Worm (Caenorhabditis elegans) whole organism, mixed stage, embryonic: ENCODE results near the gene C17H12.5.

Experiments
- M03D4.4 ChIP-seq: sonication (generic microtip); optimal IDR thresholded peaks from 2 replicates; lab custom pipeline; 2017; ENCODE audit warnings: mild to moderate bottlenecking, missing genetic modification characterization, missing compliant biosample characterization
- bed-3 ChIP-seq: fragments of 200-800 bp; sonication (Bioruptor generic); optimal IDR thresholded peaks from 3 replicates; lab custom pipeline; 2018; ENCODE audit warnings: mild to moderate bottlenecking, missing genetic modification characterization, moderate library complexity, missing compliant biosample characterization
- ceh-39 ChIP-seq: fragments of 150-350 bp; optimal IDR thresholded peaks from 2 replicates; lab custom pipeline; 2014; ENCODE audit warnings: missing biosample characterization, missing genetic modification characterization
- ceh-43 ChIP-seq: fragments of 200-800 bp; sonication (Bioruptor generic); optimal IDR thresholded peaks from 2 replicates; lab custom pipeline; 2018; ENCODE audit warnings: mild to moderate bottlenecking, missing genetic modification characterization, moderate library complexity, missing compliant biosample characterization
- ceh-83 ChIP-seq: fragments of 200-800 bp; sonication (Bioruptor generic); optimal IDR thresholded peaks from 2 replicates; lab custom pipeline; 2018; ENCODE audit warnings: mild to moderate bottlenecking, missing genetic modification characterization, missing compliant biosample characterization
- ces-1 ChIP-seq: fragments of 150-350 bp; optimal IDR thresholded peaks from 2 replicates; lab custom pipeline; 2014; ENCODE audit warnings: missing biosample characterization, missing genetic modification reagents, missing genetic modification characterization
- cnd-1 ChIP-seq: fragments of 200-800 bp; sonication (Bioruptor generic); optimal IDR thresholded peaks from 2 replicates; lab custom pipeline; 2018; ENCODE audit warnings: mild to moderate bottlenecking, missing genetic modification characterization, missing compliant biosample characterization
- drap-1 ChIP-seq: fragments of 200-800 bp; sonication (Bioruptor generic); optimal IDR thresholded peaks from 3 replicates; lab custom pipeline; 2018; ENCODE audit warnings: mild to moderate bottlenecking, missing genetic modification characterization, missing compliant biosample characterization
- elt-1 ChIP-seq: sonication (generic microtip); optimal IDR thresholded peaks from 2 replicates; lab custom pipeline; 2017; ENCODE audit warnings: missing genetic modification characterization, mild to moderate bottlenecking, missing compliant biosample characterization, antibody characterized with exemption, moderate library complexity, borderline replicate concordance; ENCODE audit not compliant: insufficient read depth
- elt-3 ChIP-seq: fragments of 150-350 bp; optimal IDR thresholded peaks from 2 replicates; lab custom pipeline; 2014; ENCODE audit warnings: missing biosample characterization, missing genetic modification characterization
- flh-1 ChIP-seq: fragments of 200-800 bp; sonication (Bioruptor generic); optimal IDR thresholded peaks from 2 replicates; lab custom pipeline; 2018; ENCODE audit warnings: mild to moderate bottlenecking, missing genetic modification characterization, moderate library complexity, missing compliant biosample characterization
- ham-2 ChIP-seq: fragments of 200-800 bp; sonication (Bioruptor generic); optimal IDR thresholded peaks from 2 replicates; lab custom pipeline; 2018; ENCODE audit warnings: mild to moderate bottlenecking, missing genetic modification characterization, missing compliant biosample characterization
- hlh-1 ChIP-seq: fragments of 150-350 bp; optimal IDR thresholded peaks from 2 replicates; lab custom pipeline; 2014; ENCODE audit warnings: missing biosample characterization, missing genetic modification reagents, missing genetic modification characterization
- lin-13 ChIP-seq: fragments of 150-350 bp; optimal IDR thresholded peaks from 2 replicates; lab custom pipeline; 2014; ENCODE audit warnings: missing biosample characterization, missing genetic modification characterization
- lin-32 ChIP-seq: fragments of 200-800 bp; sonication (Bioruptor generic); optimal IDR thresholded peaks from 2 replicates; lab custom pipeline; 2018; ENCODE audit warnings: mild to moderate bottlenecking, missing genetic modification characterization, missing compliant biosample characterization
- lsy-2 ChIP-seq: fragments of 150-350 bp; optimal IDR thresholded peaks from 2 replicates; lab custom pipeline; 2014; ENCODE audit warnings: missing biosample characterization, missing genetic modification characterization
- mab-5 ChIP-seq: fragments of 150-350 bp; optimal IDR thresholded peaks from 2 replicates; lab custom pipeline; 2014; ENCODE audit warnings: missing biosample characterization, missing genetic modification characterization
- mep-1 ChIP-seq: fragments of 150-350 bp; optimal IDR thresholded peaks from 2 replicates; lab custom pipeline; 2017; ENCODE audit warnings: missing biosample characterization, missing genetic modification reagents, missing genetic modification characterization, inconsistent platforms
- nhr-12 ChIP-seq: fragments of 150-350 bp; optimal IDR thresholded peaks from 2 replicates; lab custom pipeline; 2014; ENCODE audit warnings: missing biosample characterization, missing genetic modification characterization
- nhr-2 ChIP-seq: fragments of 150-350 bp; optimal IDR thresholded peaks from 2 replicates; lab custom pipeline; 2014; ENCODE audit warnings: missing biosample characterization, missing genetic modification characterization
- nhr-237 ChIP-seq: fragments of 150-350 bp; optimal IDR thresholded peaks from 2 replicates; lab custom pipeline; 2014; ENCODE audit warnings: missing biosample characterization, missing genetic modification characterization
- nhr-28 ChIP-seq: fragments of 150-350 bp; optimal IDR thresholded peaks from 2 replicates; lab custom pipeline; 2014; ENCODE audit warnings: missing biosample characterization, missing genetic modification characterization
- nhr-76 ChIP-seq: sonication (generic microtip); optimal IDR thresholded peaks from 2 replicates; lab custom pipeline; 2017; ENCODE audit warnings: missing biosample characterization, missing genetic modification characterization
- pha-4 ChIP-seq: fragments of 150-350 bp; optimal IDR thresholded peaks from 2 replicates; lab custom pipeline; 2018; ENCODE audit warnings: missing biosample characterization, missing genetic modification reagents, missing genetic modification characterization
- sem-2 ChIP-seq: fragments of 200-800 bp; sonication (Bioruptor generic); optimal IDR thresholded peaks from 2 replicates; lab custom pipeline; 2018; ENCODE audit warnings: mild to moderate bottlenecking, missing genetic modification characterization, missing compliant biosample characterization
- sptf-1 ChIP-seq: sonication (generic microtip); optimal IDR thresholded peaks from 2 replicates; lab custom pipeline; 2017; ENCODE audit warnings: mild to moderate bottlenecking, missing genetic modification characterization, moderate library complexity, missing compliant biosample characterization
- tbx-8 ChIP-seq: fragments of 200-800 bp; sonication (Bioruptor generic); optimal IDR thresholded peaks from 2 replicates; lab custom pipeline; 2018; ENCODE audit warnings: mild to moderate bottlenecking, missing genetic modification characterization, moderate library complexity, missing compliant biosample characterization
- unc-120 ChIP-seq: sonication (generic microtip); optimal IDR thresholded peaks from 2 replicates; lab custom pipeline; 2017; ENCODE audit warnings: missing genetic modification characterization, missing compliant biosample characterization; ENCODE audit not compliant: poor library complexity, severe bottlenecking
- unc-39 ChIP-seq: fragments of 150-350 bp; optimal IDR thresholded peaks from 2 replicates; lab custom pipeline; 2014; ENCODE audit warnings: missing biosample characterization, missing genetic modification characterization
- unc-62 ChIP-seq: fragments of 150-350 bp; optimal IDR thresholded peaks from 2 replicates; lab custom pipeline; 2014; ENCODE audit warnings: missing biosample characterization, missing genetic modification reagents, missing genetic modification characterization
- zip-8 ChIP-seq: fragments of 150-350 bp; optimal IDR thresholded peaks from 2 replicates; lab custom pipeline; 2014; ENCODE audit warnings: missing biosample characterization, missing genetic modification characterization

The C17H12.5 gene

ce11 chrIV:6839091-6839522, 21.7 kb upstream of the C17H12.5 start:
- TF ChIP-seq M03D4.4 (tag; lab: Kevin White, UChicago) (no peak), elt-1 (tag; lab: Kevin White, UChicago) (no peak), lsy-2 (no peak), ceh-83 (no peak), lin-32 (GFP tag; lab: Kevin White, UChicago) (no peak), ces-1 (GFP tag; lab: Kevin White, UChicago) (peak; percentile 76), unc-62 (GFP tag; lab: Kevin White, UChicago) (peak; percentile 77), nhr-76 (tag; lab: Kevin White, UChicago) (no peak), nhr-2 (tag; lab: Kevin White, UChicago) (no peak), unc-120 (tag; lab: Kevin White, UChicago) (peak; percentile 89), mep-1 (peak; percentile 24), hlh-1 (tag; lab: Kevin White, UChicago) (peak; percentile 22), nhr-237 (peak; percentile 55)

DNA sequence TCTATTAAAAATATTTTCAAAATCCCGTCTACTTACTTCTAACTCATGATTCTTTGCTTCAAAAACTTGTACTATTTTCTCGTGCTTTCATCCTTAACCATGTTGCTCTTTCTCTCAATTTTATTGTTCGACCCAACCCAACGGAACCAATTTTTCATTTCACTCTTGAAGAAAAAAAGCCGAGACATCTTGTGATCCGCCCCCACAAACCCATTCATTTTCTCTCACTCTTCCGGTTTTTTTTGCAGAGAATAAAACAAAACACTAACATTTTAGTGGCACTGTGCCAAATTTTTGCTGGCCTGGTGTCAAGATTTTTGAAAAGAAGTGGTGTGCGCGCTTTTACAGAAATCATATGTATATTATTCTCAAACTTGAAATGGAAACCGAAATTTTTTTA, 19.3 kb upstream of the C17H12.5 start:
- no peak for TF ChIP-seq mab-5 (tag; lab: Kevin White, UChicago)
- no peak for TF ChIP-seq elt-1 (tag; lab: Kevin White, UChicago)
- TF ChIP-seq flh-1 (GFP tag; lab: Kevin White, UChicago), result no peak
- no peak for TF ChIP-seq ceh-43 (GFP tag; lab: Kevin White, UChicago)
- no peak for TF ChIP-seq elt-3 (tag; lab: Kevin White, UChicago)
- no peak for TF ChIP-seq zip-8 (tag; lab: Kevin White, UChicago)
- no peak for TF ChIP-seq ham-2 (GFP tag; lab: Kevin White, UChicago)
- no peak for TF ChIP-seq cnd-1 (tag; lab: Kevin White, UChicago)
- no peak for TF ChIP-seq unc-39 (tag; lab: Kevin White, UChicago)
- TF ChIP-seq drap-1, result no peak
- no peak for TF ChIP-seq sptf-1 (tag; lab: Kevin White, UChicago)
- no peak for TF ChIP-seq hlh-1 (tag; lab: Kevin White, UChicago)
- TF ChIP-seq lin-13 (tag; lab: Kevin White, UChicago), result no peak
- no peak for TF ChIP-seq ces-1 (GFP tag; lab: Kevin White, UChicago)
- no peak for TF ChIP-seq bed-3 (GFP tag; lab: Kevin White, UChicago)
- TF ChIP-seq pha-4 (tag; lab: Kevin White, UChicago), result no peak

ce11 chrIV:6834705-6835104, 17.3 kb upstream of the C17H12.5 start:
- no peak for TF ChIP-seq nhr-12 (tag; lab: Kevin White, UChicago)
- TF ChIP-seq lin-32 (GFP tag; lab: Kevin White, UChicago), result no peak
- no peak for TF ChIP-seq bed-3 (GFP tag; lab: Kevin White, UChicago)
- TF ChIP-seq nhr-76 (tag; lab: Kevin White, UChicago), result no peak
- TF ChIP-seq lsy-2, result no peak
- no peak for TF ChIP-seq nhr-28 (tag; lab: Kevin White, UChicago)
- TF ChIP-seq nhr-2 (tag; lab: Kevin White, UChicago), result no peak
- TF ChIP-seq sptf-1 (tag; lab: Kevin White, UChicago), result no peak
- TF ChIP-seq ceh-39 (tag; lab: Kevin White, UChicago), result no peak

DNA sequence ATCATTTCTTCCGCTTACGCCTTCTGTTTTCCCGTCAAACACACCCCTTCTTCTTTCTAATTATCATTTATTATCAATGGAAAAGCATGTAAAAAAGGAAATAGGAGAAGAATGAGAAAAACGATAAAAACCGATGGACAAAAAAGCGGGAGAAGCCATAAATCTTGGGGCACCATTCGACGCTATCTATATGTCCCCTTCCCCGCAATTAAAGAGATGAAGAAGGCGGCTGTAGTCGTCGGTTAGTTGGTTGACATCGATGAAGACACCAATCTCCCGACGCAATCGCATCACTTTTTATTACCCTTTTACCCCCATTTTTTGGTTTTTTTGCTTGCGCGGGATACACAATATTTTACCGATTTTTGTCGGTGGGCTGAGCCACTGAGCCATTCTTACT, 16.2 kb upstream of the C17H12.5 start:
- TF ChIP-seq sem-2, result no peak
- TF ChIP-seq cnd-1 (tag; lab: Kevin White, UChicago), result no peak
- TF ChIP-seq elt-1 (tag; lab: Kevin White, UChicago), result peak; percentile 46

DNA sequence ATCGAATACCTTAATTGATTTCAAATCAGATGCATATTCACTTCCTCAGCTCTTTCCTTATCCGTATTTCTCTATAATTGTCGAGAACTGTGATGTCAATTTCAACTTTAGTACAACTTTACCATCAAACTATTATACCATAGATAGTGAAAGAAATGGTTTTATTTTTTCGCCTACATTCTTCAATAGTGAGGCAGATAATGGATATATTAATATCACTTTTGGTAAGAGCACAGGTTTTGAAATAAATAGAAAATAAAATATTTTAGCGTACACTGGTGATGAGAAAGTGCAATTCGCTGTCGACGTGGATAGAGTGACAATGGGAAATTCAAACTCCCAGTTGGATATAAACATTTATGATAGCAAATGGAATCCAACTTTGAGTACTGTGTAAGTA, 14.7 kb upstream of the C17H12.5 start:
- TF ChIP-seq ces-1 (GFP tag; lab: Kevin White, UChicago) (no peak), tbx-8 (GFP tag; lab: Kevin White, UChicago) (no peak), ceh-43 (GFP tag; lab: Kevin White, UChicago) (no peak), elt-1 (tag; lab: Kevin White, UChicago) (no peak), nhr-28 (tag; lab: Kevin White, UChicago) (no peak), mab-5 (tag; lab: Kevin White, UChicago) (no peak), nhr-2 (tag; lab: Kevin White, UChicago) (no peak), cnd-1 (tag; lab: Kevin White, UChicago) (no peak)
